Worm (Caenorhabditis elegans): ENCODE measurements around the gene daf-10.

DNA sequence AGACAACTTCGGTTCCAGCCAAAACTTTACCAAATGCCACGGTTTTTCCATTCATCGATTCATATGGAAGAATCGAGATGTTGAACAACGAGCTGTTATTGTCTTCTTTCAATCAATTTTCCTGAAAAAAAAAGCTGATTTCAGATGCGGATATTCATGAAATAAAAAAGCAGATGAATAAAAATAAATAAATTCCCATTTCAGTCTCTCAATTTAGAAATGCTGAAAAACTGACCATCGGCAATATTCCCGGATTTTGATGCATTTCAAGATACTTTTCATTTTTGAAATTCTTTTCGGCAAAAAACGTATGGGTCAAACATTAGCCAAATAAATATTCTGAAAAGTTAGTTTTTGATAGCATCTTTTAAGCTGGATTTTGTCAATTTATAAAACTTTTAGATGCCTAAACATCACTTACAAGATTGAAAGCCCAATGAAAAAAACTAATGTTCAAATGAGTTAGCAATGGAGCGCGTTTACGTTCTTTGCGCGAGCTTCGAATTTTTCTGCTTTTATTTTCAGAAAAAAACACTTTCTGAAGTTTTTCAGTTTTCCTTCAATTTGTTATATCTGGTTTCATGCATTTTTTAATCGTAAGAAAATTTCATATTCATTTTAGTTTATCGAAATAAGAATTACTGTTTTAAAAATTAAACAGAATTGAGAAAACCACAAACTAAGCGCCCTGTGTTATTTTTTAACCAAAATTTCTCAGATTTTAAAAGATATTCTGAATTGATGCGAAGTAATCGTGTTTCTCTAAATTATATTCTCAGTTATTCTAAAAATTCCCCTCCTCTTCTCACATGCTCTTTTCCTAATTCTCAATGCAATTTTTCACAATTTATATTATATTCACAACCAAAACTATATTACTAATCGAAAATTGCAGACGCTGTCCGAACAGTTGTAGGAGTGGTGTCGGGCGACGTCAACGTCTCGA, 41.7 kb downstream of the daf-10 start, which contains the start of the genes C01F6.14 and fem-3:
- TF ChIP-seq unc-62 (GFP tag; optimal IDR thresholded peaks at IDR 0.05) = no peak
- no peak for TF ChIP-seq tbx-2 (tag; optimal IDR thresholded peaks at IDR 0.05)
- TF ChIP-seq unc-39 (tag; optimal IDR thresholded peaks at IDR 0.05) = no peak
- no peak for TF ChIP-seq ceh-82 (tag; optimal IDR thresholded peaks at IDR 0.05)
- TF ChIP-seq fkh-2 (tag; optimal IDR thresholded peaks at IDR 0.05) = no peak
- no peak for TF ChIP-seq nhr-25 (tag; optimal IDR thresholded peaks at IDR 0.05)
- no peak for TF ChIP-seq egl-27 (tag; optimal IDR thresholded peaks at IDR 0.05)
- TF ChIP-seq nhr-23 (tag; optimal IDR thresholded peaks at IDR 0.05) = no peak
- no peak for TF ChIP-seq nhr-77 (tag; optimal IDR thresholded peaks at IDR 0.05)
- no peak for TF ChIP-seq elt-3 (tag; optimal IDR thresholded peaks at IDR 0.05)
- no peak for TF ChIP-seq aly-2 (tag; optimal IDR thresholded peaks at IDR 0.05)

All from whole organism, L3 larva.